Fruit fly (Drosophila melanogaster) whole organism, wandering third instar larva: ENCODE results near the gene CG3704.

ENCODE experiments used
- Dfd ChIP-seq: fragments of >200 bp; optimal IDR thresholded peaks from 2 replicates; lab custom pipeline; 2017; ENCODE audit warnings: missing biosample characterization, missing genetic modification characterization
- Dif ChIP-seq: fragments of 200-275, 200-300 bp; sonication (Bioruptor generic); optimal IDR thresholded peaks from 2 replicates; lab custom pipeline; 2018; ENCODE audit warnings: missing biosample characterization, missing genetic modification characterization; ENCODE audit not compliant: partially characterized antibody
- Myc ChIP-seq: fragments of >200 bp; optimal IDR thresholded peaks from 2 replicates; lab custom pipeline; 2017
- OdsH ChIP-seq: fragments of 200-800 bp; sonication (Bioruptor generic); optimal IDR thresholded peaks from 2 replicates; lab custom pipeline; 2016; ENCODE audit warnings: missing biosample characterization, mild to moderate bottlenecking, missing genetic modification characterization
- Sp1 ChIP-seq: fragments of 200-800 bp; sonication (Bioruptor generic); optimal IDR thresholded peaks from 3 replicates; lab custom pipeline; 2019; ENCODE audit warnings: missing biosample characterization, mild to moderate bottlenecking, missing genetic modification characterization, moderate library complexity
- br ChIP-seq: fragments of 200-800 bp; sonication (Bioruptor generic); optimal IDR thresholded peaks from 2 replicates; lab custom pipeline; 2016; ENCODE audit warnings: missing biosample characterization, missing genetic modification characterization
- dsf ChIP-seq: sonication (Bioruptor generic); optimal IDR thresholded peaks from 2 replicates; lab custom pipeline; 2016; ENCODE audit warnings: missing biosample characterization, missing genetic modification characterization, borderline replicate concordance
- pan ChIP-seq: fragments of >200 bp; optimal IDR thresholded peaks from 2 replicates; lab custom pipeline; 2017
- psq ChIP-seq: fragments of 200-800 bp; sonication (Bioruptor generic); optimal IDR thresholded peaks from 3 replicates; lab custom pipeline; 2017; ENCODE audit warnings: missing biosample characterization, mild to moderate bottlenecking, missing genetic modification characterization, moderate library complexity

- TF ChIP-seq Dfd (GFP tag; lab: Kevin White, UChicago) (peak; percentile 97), br (GFP tag; lab: Kevin White, UChicago) (peak; percentile 98), OdsH (GFP tag; lab: Kevin White, UChicago) (peak; percentile 96), Sp1 (peak; percentile 98), psq (peak; percentile 93), Dif (GFP tag; lab: Kevin White, UChicago) (peak; percentile 47), dsf (GFP tag; lab: Kevin White, UChicago) (no peak), pan (lab: Kevin White, UChicago) (no peak), Myc (lab: Kevin White, UChicago) (no peak)
These were observed 5.3 kb downstream of the CG3704 start, which contains the start of gene TRAM for dm6 chrX:935049-935900.
